Worm (Caenorhabditis elegans) whole organism, L1 larva: ENCODE data around the gene F33A8.4.

Experiments used
- C04F5.9 ChIP-seq: sonication (generic microtip); optimal IDR thresholded peaks from 2 replicates; lab custom pipeline; 2016; ENCODE audit warnings: missing genetic modification characterization, missing compliant biosample characterization
- alr-1 ChIP-seq: fragments of 200-800 bp; sonication (Bioruptor generic); optimal IDR thresholded peaks from 2 replicates; lab custom pipeline; 2018; ENCODE audit warnings: borderline replicate concordance, mild to moderate bottlenecking, missing genetic modification characterization, missing compliant biosample characterization
- aly-2 ChIP-seq: fragments of 150-350 bp; optimal IDR thresholded peaks from 2 replicates; lab custom pipeline; 2014; ENCODE audit warnings: missing biosample characterization, missing genetic modification characterization
- ama-1 ChIP-seq: fragments of 150-350 bp; optimal IDR thresholded peaks from 2 replicates; lab custom pipeline; 2014
- ceh-8 ChIP-seq: fragments of 200-800 bp; sonication (Bioruptor generic); optimal IDR thresholded peaks from 2 replicates; lab custom pipeline; 2018; ENCODE audit warnings: mild to moderate bottlenecking, missing genetic modification characterization, moderate library complexity, missing compliant biosample characterization
- ceh-82 ChIP-seq, 3 experiments: fragments of 150-350 bp in 1 of 3; sonication (generic microtip) in 2 of 3; optimal IDR thresholded peaks; 2 replicates each; lab custom pipeline; 2014 to 2017; ENCODE audit warnings: missing biosample characterization in 3 of 3, missing genetic modification characterization in 3 of 3
- ceh-88 ChIP-seq: fragments of 200-800 bp; sonication (Bioruptor generic); IDR thresholded peaks from 2 replicates; pipeline ENCODE4 v1.3.6; 2022; ENCODE audit warnings: missing genetic modification characterization, missing compliant biosample characterization
- ceh-90 ChIP-seq: sonication (generic microtip); optimal IDR thresholded peaks from 2 replicates; lab custom pipeline; 2016; ENCODE audit warnings: missing genetic modification characterization, missing compliant biosample characterization
- dpl-1 ChIP-seq, 3 experiments: fragments of 150-350 bp in 2 of 3; sonication (generic microtip) in 1 of 3; optimal IDR thresholded peaks; 2 replicates each; lab custom pipeline; 2014 to 2017; ENCODE audit warnings: missing biosample characterization in 3 of 3, missing genetic modification characterization in 3 of 3, missing genetic modification reagents in 3 of 3
- dsc-1 ChIP-seq: sonication (generic microtip); optimal IDR thresholded peaks from 2 replicates; lab custom pipeline; 2016; ENCODE audit warnings: mild to moderate bottlenecking, missing genetic modification characterization, missing compliant biosample characterization
- efl-1 ChIP-seq, 4 experiments: fragments of 150-350 bp; optimal IDR thresholded peaks in 3 of 4; peaks in 1 of 4; 1 replicate in 1 of 4; 2 replicates in 3 of 4; lab custom pipeline; 2014; ENCODE audit warnings: missing biosample characterization in 2 of 4, missing genetic modification characterization in 2 of 4, missing genetic modification reagents in 2 of 4
- egl-13 ChIP-seq: sonication (generic microtip); optimal IDR thresholded peaks from 2 replicates; lab custom pipeline; 2016; ENCODE audit warnings: missing genotype, missing genetic modification reagents, missing genetic modification characterization, missing compliant biosample characterization
- egl-27 ChIP-seq, 2 experiments: fragments of 150-350 bp in 1 of 2; sonication (generic microtip); optimal IDR thresholded peaks; 3 replicates each; lab custom pipeline; 2017 to 2018; ENCODE audit warnings: missing biosample characterization in 2 of 2, missing genetic modification characterization in 2 of 2, missing genetic modification reagents in 2 of 2
- elt-2 ChIP-seq: sonication (generic microtip); optimal IDR thresholded peaks from 2 replicates; lab custom pipeline; 2016; ENCODE audit warnings: missing genetic modification characterization, mild to moderate bottlenecking, inconsistent platforms, missing compliant biosample characterization, missing genetic modification reagents
- ets-5 ChIP-seq: fragments of 200-800 bp; sonication (Bioruptor generic); IDR thresholded peaks from 2 replicates; pipeline ENCODE4 v1.3.6; 2022; ENCODE audit warnings: missing genetic modification characterization, missing compliant biosample characterization
- fkh-8 ChIP-seq: sonication (generic microtip); optimal IDR thresholded peaks from 2 replicates; lab custom pipeline; 2016; ENCODE audit warnings: mild to moderate bottlenecking, missing genetic modification characterization, missing compliant biosample characterization
- fos-1 ChIP-seq: fragments of 150-350 bp; optimal IDR thresholded peaks from 2 replicates; lab custom pipeline; 2014; ENCODE audit warnings: missing biosample characterization, missing genetic modification characterization
- hlh-4 ChIP-seq: sonication (generic microtip); optimal IDR thresholded peaks from 2 replicates; lab custom pipeline; 2016; ENCODE audit warnings: mild to moderate bottlenecking, missing genetic modification characterization, missing compliant biosample characterization
- hpl-2 ChIP-seq: fragments of 150-350 bp; optimal IDR thresholded peaks from 2 replicates; lab custom pipeline; 2014; ENCODE audit warnings: missing biosample characterization, missing genetic modification reagents, missing genetic modification characterization
- isw-1 ChIP-seq: fragments of 200-800 bp; sonication (Bioruptor generic); IDR thresholded peaks from 2 replicates; pipeline ENCODE4 v1.3.6; 2022; ENCODE audit warnings: missing genetic modification characterization, missing compliant biosample characterization
- lin-13 ChIP-seq: fragments of 150-350 bp; optimal IDR thresholded peaks from 2 replicates; lab custom pipeline; 2014; ENCODE audit warnings: missing biosample characterization, missing genetic modification reagents, missing genetic modification characterization
- lin-14 ChIP-seq: fragments of 200-800 bp; sonication (Bioruptor generic); optimal IDR thresholded peaks from 2 replicates; lab custom pipeline; 2018; ENCODE audit warnings: mild to moderate bottlenecking, missing genetic modification characterization, moderate library complexity, missing compliant biosample characterization
- lin-35 ChIP-seq, 2 experiments: fragments of 150-350 bp; optimal IDR thresholded peaks; 2 replicates each; lab custom pipeline; 2014; ENCODE audit warnings: missing biosample characterization in 2 of 2, missing genetic modification characterization in 2 of 2, missing genetic modification reagents in 2 of 2
- lin-39 ChIP-seq: fragments of 150-350 bp; optimal IDR thresholded peaks from 2 replicates; lab custom pipeline; 2014; ENCODE audit warnings: missing biosample characterization, missing genetic modification reagents, missing genetic modification characterization
- lsy-2 ChIP-seq, 2 experiments: fragments of 150-350 bp; optimal IDR thresholded peaks; 2 replicates each; lab custom pipeline; 2014; ENCODE audit warnings: missing biosample characterization in 2 of 2, missing genetic modification characterization in 2 of 2
- mep-1 ChIP-seq: fragments of 150-350 bp; optimal IDR thresholded peaks from 2 replicates; lab custom pipeline; 2014; ENCODE audit warnings: missing biosample characterization, missing genetic modification characterization
- nhr-11 ChIP-seq: fragments of 150-350 bp; optimal IDR thresholded peaks from 2 replicates; lab custom pipeline; 2014; ENCODE audit warnings: missing biosample characterization, missing genetic modification characterization
- nhr-12 ChIP-seq: sonication (generic microtip); optimal IDR thresholded peaks from 2 replicates; lab custom pipeline; 2017; ENCODE audit warnings: missing biosample characterization, missing genetic modification characterization
- nhr-19 ChIP-seq: fragments of 200-800 bp; sonication (Bioruptor generic); conservative IDR thresholded peaks from 2 replicates; pipeline ENCODE4 v1.3.6; 2022; ENCODE audit warnings: missing genetic modification characterization, missing compliant biosample characterization
- nhr-20 ChIP-seq: sonication (generic microtip); optimal IDR thresholded peaks from 2 replicates; lab custom pipeline; 2016; ENCODE audit warnings: mild to moderate bottlenecking, missing genetic modification characterization, missing compliant biosample characterization
- nhr-237 ChIP-seq: fragments of 150-350 bp; optimal IDR thresholded peaks from 2 replicates; lab custom pipeline; 2014; ENCODE audit warnings: missing biosample characterization, missing genetic modification characterization
- nhr-47 ChIP-seq: sonication (generic microtip); optimal IDR thresholded peaks from 2 replicates; lab custom pipeline; 2016; ENCODE audit warnings: mild to moderate bottlenecking, missing genetic modification characterization, moderate library complexity, missing compliant biosample characterization
- nhr-71 ChIP-seq: sonication (generic microtip); optimal IDR thresholded peaks from 2 replicates; lab custom pipeline; 2016; ENCODE audit warnings: mild to moderate bottlenecking, missing genetic modification characterization, moderate library complexity, missing compliant biosample characterization
- nhr-77 ChIP-seq: fragments of 150-350 bp; optimal IDR thresholded peaks from 2 replicates; lab custom pipeline; 2014; ENCODE audit warnings: missing biosample characterization, missing genetic modification characterization
- nhr-84 ChIP-seq: sonication (generic microtip); optimal IDR thresholded peaks from 2 replicates; lab custom pipeline; 2017; ENCODE audit warnings: missing biosample characterization, missing genetic modification characterization
- nhr-85 ChIP-seq: sonication (generic microtip); peaks from one replicate; lab custom pipeline; 2016; ENCODE audit warnings: missing genetic modification characterization, inconsistent platforms, missing compliant biosample characterization
- nhr-90 ChIP-seq: sonication (generic microtip); optimal IDR thresholded peaks from 2 replicates; lab custom pipeline; 2016; ENCODE audit warnings: mild to moderate bottlenecking, missing genetic modification characterization, missing compliant biosample characterization; ENCODE audit not compliant: poor library complexity
- pag-3 ChIP-seq: sonication (generic microtip); optimal IDR thresholded peaks from 2 replicates; lab custom pipeline; 2017; ENCODE audit warnings: missing genetic modification characterization, mild to moderate bottlenecking, missing compliant biosample characterization, antibody characterized with exemption, borderline replicate concordance; ENCODE audit not compliant: insufficient read depth
- pax-3 ChIP-seq: fragments of 200-800 bp; sonication (Bioruptor generic); optimal IDR thresholded peaks from 2 replicates; lab custom pipeline; 2018; ENCODE audit warnings: mild to moderate bottlenecking, missing genetic modification characterization, moderate library complexity, missing compliant biosample characterization
- rnt-1 ChIP-seq: sonication (generic microtip); optimal IDR thresholded peaks from 2 replicates; lab custom pipeline; 2016; ENCODE audit warnings: mild to moderate bottlenecking, missing genetic modification characterization, moderate library complexity, missing compliant biosample characterization
- skn-1 ChIP-seq: fragments of 150-350 bp; optimal IDR thresholded peaks from 2 replicates; lab custom pipeline; 2014; ENCODE audit warnings: missing biosample characterization, missing genetic modification characterization
- snu-23 ChIP-seq: sonication (generic microtip); optimal IDR thresholded peaks from 2 replicates; lab custom pipeline; 2016; ENCODE audit warnings: missing genetic modification characterization, missing compliant biosample characterization
- sptf-1 ChIP-seq: fragments of 150-350 bp; optimal IDR thresholded peaks from 2 replicates; lab custom pipeline; 2014; ENCODE audit warnings: missing biosample characterization, missing genetic modification characterization
- swsn-7 ChIP-seq: sonication (generic microtip); optimal IDR thresholded peaks from 2 replicates; lab custom pipeline; 2016; ENCODE audit warnings: missing genetic modification characterization, missing compliant biosample characterization
- tlp-1 ChIP-seq: fragments of 150-350 bp; optimal IDR thresholded peaks from 2 replicates; lab custom pipeline; 2014; ENCODE audit warnings: missing biosample characterization, missing genetic modification characterization
- unc-130 ChIP-seq: fragments of 150-350 bp; optimal IDR thresholded peaks from 2 replicates; lab custom pipeline; 2017; ENCODE audit warnings: missing biosample characterization, missing genetic modification characterization, inconsistent platforms
- unc-30 ChIP-seq: sonication (generic microtip); optimal IDR thresholded peaks from 2 replicates; lab custom pipeline; 2017; ENCODE audit warnings: missing biosample characterization, missing genetic modification characterization
- unc-62 ChIP-seq: fragments of 150-350 bp; optimal IDR thresholded peaks from 2 replicates; lab custom pipeline; 2014; ENCODE audit warnings: missing biosample characterization, missing genetic modification reagents, missing genetic modification characterization
- xbp-1 ChIP-seq: sonication (generic microtip); optimal IDR thresholded peaks from 2 replicates; lab custom pipeline; 2016; ENCODE audit warnings: missing genetic modification characterization, missing compliant biosample characterization
- zip-4 ChIP-seq: fragments of 200-800 bp; sonication (Bioruptor generic); optimal IDR thresholded peaks from 2 replicates; lab custom pipeline; 2018; ENCODE audit warnings: mild to moderate bottlenecking, missing genetic modification characterization, moderate library complexity, missing compliant biosample characterization

Gene F33A8.4

DNA sequence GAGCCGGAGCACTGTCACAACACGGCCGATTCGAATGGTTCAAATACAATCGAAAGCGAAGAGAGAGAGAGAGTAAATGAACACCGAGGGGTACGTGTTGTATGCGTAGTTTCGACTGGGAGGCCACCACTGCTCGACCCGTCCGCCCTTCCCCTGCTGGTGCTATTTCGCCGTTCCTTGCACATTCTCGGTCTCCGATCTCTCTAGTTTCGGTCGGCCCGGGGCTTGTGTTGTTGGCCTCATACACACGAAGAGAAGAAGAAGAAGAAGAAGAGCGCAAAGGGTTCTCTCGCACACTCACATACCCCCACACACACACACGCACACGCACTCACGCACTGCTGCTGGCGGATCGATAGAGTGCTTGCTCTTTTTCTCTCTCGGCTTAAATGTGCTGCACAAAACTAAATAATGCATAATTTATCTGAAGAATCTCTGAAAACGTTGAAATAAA is 5.9 kb downstream of the F33A8.4 start (continued):
- no peak for TF ChIP-seq ceh-88
- TF ChIP-seq nhr-12 (tag; lab: Kevin White, UChicago), result no peak
- TF ChIP-seq sptf-1 (tag; lab: Kevin White, UChicago), result no peak
- no peak for TF ChIP-seq nhr-11 (tag; lab: Kevin White, UChicago)
- no peak for TF ChIP-seq fos-1 (tag; lab: Kevin White, UChicago)
- TF ChIP-seq nhr-84 (tag; lab: Kevin White, UChicago), result no peak
- TF ChIP-seq nhr-237 (tag; lab: Kevin White, UChicago), result no peak
- no peak for TF ChIP-seq lin-13 (GFP tag; lab: Kevin White, UChicago)
- TF ChIP-seq nhr-19 (GFP tag; lab: Robert Waterston, UW), result peak; percentile 35
- TF ChIP-seq ceh-82 (tag; optimal IDR thresholded peaks at IDR 0.05; lab: Kevin White, UChicago), result peak in 2 of 3 experiments; percentile 45 to 84
- TF ChIP-seq egl-27 (tag; optimal IDR thresholded peaks at IDR 0.05; lab: Kevin White, UChicago), result peak; percentile 0 to 30
- no peak for TF ChIP-seq tlp-1 (tag; lab: Kevin White, UChicago)
- peak; percentile 6 for TF ChIP-seq hpl-2

DNA sequence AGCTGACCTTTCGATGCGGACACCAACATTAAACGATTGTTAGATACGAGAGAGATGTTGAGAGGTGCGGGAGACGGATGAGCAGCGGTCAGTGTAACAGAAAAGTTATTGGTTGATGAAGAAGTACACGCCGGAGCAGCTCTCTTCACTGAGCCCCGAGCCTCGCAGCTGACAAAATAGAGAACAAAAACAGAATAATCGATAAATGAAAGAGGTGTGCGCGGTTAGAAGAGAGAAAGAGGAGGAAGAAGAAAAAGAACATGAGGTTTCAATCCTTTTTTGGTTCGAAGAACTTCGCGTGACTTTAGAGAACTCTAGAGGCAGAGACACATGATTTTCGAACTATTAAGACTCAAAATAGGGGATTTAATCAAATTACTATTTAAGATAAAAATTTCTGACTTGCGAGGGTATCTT is 7.0 kb downstream of the F33A8.4 start:
- TF ChIP-seq ceh-82 (tag; optimal IDR thresholded peaks at IDR 0.05; lab: Kevin White, UChicago), result no peak
- peak; percentile 54 for TF ChIP-seq snu-23 (GFP tag; lab: Kevin White, UChicago)
- TF ChIP-seq alr-1 (tag; lab: Kevin White, UChicago), result no peak
- no peak for TF ChIP-seq nhr-77 (tag; lab: Kevin White, UChicago)
- peak; percentile 55 for TF ChIP-seq nhr-85 (tag; lab: Kevin White, UChicago)
- TF ChIP-seq nhr-90 (tag; lab: Kevin White, UChicago), result no peak
- peak; percentile 83 for TF ChIP-seq dsc-1 (tag; lab: Kevin White, UChicago)
- peak; percentile 33 for TF ChIP-seq egl-13
- TF ChIP-seq hlh-4 (tag; lab: Kevin White, UChicago), result no peak
- TF ChIP-seq dpl-1 (GFP tag; optimal IDR thresholded peaks at IDR 0.05; lab: Kevin White, UChicago), result peak in 1 of 3 experiments; percentile 29
- TF ChIP-seq unc-30 (tag; lab: Kevin White, UChicago), result no peak
- peak; percentile 34 for TF ChIP-seq skn-1
- TF ChIP-seq swsn-7, result peak; percentile 8
- TF ChIP-seq ceh-90 (tag; lab: Kevin White, UChicago), result no peak
- TF ChIP-seq nhr-47 (tag; lab: Kevin White, UChicago), result peak; percentile 58
- no peak for TF ChIP-seq pag-3 (tag; lab: Kevin White, UChicago)
- peak; percentile 32 for TF ChIP-seq rnt-1 (tag; lab: Kevin White, UChicago)
- TF ChIP-seq ama-1 (lab: Kevin White, UChicago), result no peak
- TF ChIP-seq fkh-8 (tag; lab: Kevin White, UChicago), result peak; percentile 91
- no peak for TF ChIP-seq aly-2 (tag; lab: Kevin White, UChicago)
- TF ChIP-seq ets-5, result no peak
- TF ChIP-seq lin-14 (GFP tag; lab: Kevin White, UChicago), result peak; percentile 80
- no peak for TF ChIP-seq nhr-237 (tag; lab: Kevin White, UChicago)
- TF ChIP-seq sptf-1 (tag; lab: Kevin White, UChicago), result no peak
- no peak for TF ChIP-seq unc-62 (GFP tag; lab: Kevin White, UChicago)
- peak; percentile 12 for TF ChIP-seq unc-130 (tag; lab: Kevin White, UChicago)
- TF ChIP-seq nhr-19 (GFP tag; lab: Robert Waterston, UW), result peak; percentile 35
- no peak for TF ChIP-seq zip-4 (GFP tag; lab: Kevin White, UChicago)
- peak; percentile 13 to 36 for TF ChIP-seq lin-35 (GFP tag; optimal IDR thresholded peaks at IDR 0.05; lab: Kevin White, UChicago)
- no peak for TF ChIP-seq elt-2 (tag; lab: Kevin White, UChicago)
- TF ChIP-seq tlp-1 (tag; lab: Kevin White, UChicago), result no peak
- TF ChIP-seq pax-3 (tag; lab: Kevin White, UChicago), result peak; percentile 54
- peak in 1 of 2 experiments; percentile 25 for TF ChIP-seq efl-1 (optimal IDR thresholded peaks at IDR 0.05; lab: Kevin White, UChicago)
- TF ChIP-seq efl-1 (GFP tag; optimal IDR thresholded peaks at IDR 0.05 in 1 of 2; lab: Kevin White, UChicago), result peak in 1 of 2 experiments; percentile 88
- TF ChIP-seq fos-1 (tag; lab: Kevin White, UChicago), result no peak
- peak in 1 of 2 experiments; percentile 51 for TF ChIP-seq lsy-2 (tag; optimal IDR thresholded peaks at IDR 0.05; lab: Kevin White, UChicago)
- TF ChIP-seq mep-1 (tag; lab: Kevin White, UChicago), result peak; percentile 7
- no peak for TF ChIP-seq isw-1 (GFP tag; lab: Robert Waterston, UW)
- no peak for TF ChIP-seq xbp-1 (tag; lab: Kevin White, UChicago)
- TF ChIP-seq nhr-20 (tag; lab: Kevin White, UChicago), result peak; percentile 15
- peak; percentile 18 for TF ChIP-seq ceh-8 (GFP tag; lab: Kevin White, UChicago)
- TF ChIP-seq C04F5.9 (tag; lab: Kevin White, UChicago), result no peak
- TF ChIP-seq lin-39 (tag; lab: Kevin White, UChicago), result no peak
- TF ChIP-seq nhr-71 (tag; lab: Kevin White, UChicago), result peak; percentile 74
- TF ChIP-seq, all 84 proteins: peak for 21
